Worm (Caenorhabditis elegans) whole organism, midembryonic: ENCODE data around the gene F47C12.6.

Experiments used
- T22C8.4 ChIP-seq: fragments of 200-800 bp; sonication (Bioruptor generic); IDR thresholded peaks from 2 replicates; pipeline ENCODE4 v1.3.6; 2022; ENCODE audit warnings: missing genetic modification characterization, missing compliant biosample characterization
- cog-1 ChIP-seq: sonication (generic microtip); optimal IDR thresholded peaks from 2 replicates; lab custom pipeline; 2016; ENCODE audit warnings: missing genetic modification characterization, missing compliant biosample characterization
- flt-1 ChIP-seq: fragments of 200-800 bp; sonication (Bioruptor generic); IDR thresholded peaks from 2 replicates; pipeline ENCODE4 v1.3.6; 2022; ENCODE audit warnings: missing genetic modification characterization, missing compliant biosample characterization
- med-1 ChIP-seq: sonication (generic microtip); optimal IDR thresholded peaks from 2 replicates; lab custom pipeline; 2017; ENCODE audit warnings: missing genetic modification characterization, mild to moderate bottlenecking, missing compliant biosample characterization, antibody characterized with exemption, missing genetic modification reagents; ENCODE audit not compliant: insufficient read depth
- tab-1 ChIP-seq: fragments of 200-800 bp; sonication (Bioruptor generic); IDR thresholded peaks from 2 replicates; pipeline ENCODE4 v1.3.6; 2022; ENCODE audit warnings: missing genetic modification characterization, missing compliant biosample characterization
- ztf-29 ChIP-seq: fragments of 200-800 bp; sonication (Bioruptor generic); IDR thresholded peaks from 2 replicates; pipeline ENCODE4 v1.3.6; 2022; ENCODE audit warnings: missing genetic modification reagents, missing genetic modification characterization, missing compliant biosample characterization

ce11 chrIV:3963498-3963897, 29.7 kb downstream of the F47C12.6 start:
- TF ChIP-seq med-1 (GFP tag; lab: Kevin White, UChicago) (no peak), T22C8.4 (no peak), ztf-29 (GFP tag; lab: Robert Waterston, UW) (no peak), cog-1 (no peak), flt-1 (GFP tag; lab: Robert Waterston, UW) (no peak), tab-1 (GFP tag; lab: Robert Waterston, UW) (no peak)
